Fruit fly (Drosophila melanogaster) whole organism, adult: ENCODE results near the gene CG10317.

Experiments
- CG14711 ChIP-seq: fragments of 200-800 bp; sonication (Bioruptor generic); optimal IDR thresholded peaks from 2 replicates; lab custom pipeline; 2018; ENCODE audit warnings: missing biosample characterization, mild to moderate bottlenecking, missing genetic modification characterization, moderate library complexity
- CG1620 ChIP-seq: fragments of 200-800 bp; sonication (Bioruptor generic); optimal IDR thresholded peaks from 2 replicates; lab custom pipeline; 2016; ENCODE audit warnings: missing biosample characterization, missing genetic modification characterization
- CG33017 ChIP-seq: fragments of 200-800 bp; sonication (Bioruptor generic); optimal IDR thresholded peaks from 2 replicates; lab custom pipeline; 2018; ENCODE audit warnings: missing biosample characterization, mild to moderate bottlenecking, missing genetic modification characterization, moderate library complexity
- CG5204 ChIP-seq: fragments of 200-800 bp; sonication (Bioruptor generic); optimal IDR thresholded peaks from 2 replicates; lab custom pipeline; 2016; ENCODE audit warnings: missing biosample characterization, missing genetic modification characterization
- CG7101 ChIP-seq: fragments of 200-800 bp; sonication (Bioruptor generic); optimal IDR thresholded peaks from 2 replicates; lab custom pipeline; 2018; ENCODE audit warnings: missing biosample characterization, mild to moderate bottlenecking, missing genetic modification characterization, moderate library complexity
- Crg-1 ChIP-seq: fragments of 200-800 bp; sonication (Bioruptor generic); optimal IDR thresholded peaks from 2 replicates; lab custom pipeline; 2016; ENCODE audit warnings: missing biosample characterization, missing genetic modification characterization
- Hr96 ChIP-seq: fragments of 200-800 bp; sonication (Bioruptor generic); optimal IDR thresholded peaks from 2 replicates; lab custom pipeline; 2016; ENCODE audit warnings: missing biosample characterization, missing genetic modification characterization
- cnc ChIP-seq, 2 experiments: fragments of >200 bp; optimal IDR thresholded peaks; 2 replicates each; lab custom pipeline; 2017
- kay ChIP-seq: fragments of 200-800 bp; sonication (Bioruptor generic); peaks from one replicate; lab custom pipeline; 2016; ENCODE audit warnings: missing biosample characterization, missing genetic modification characterization, borderline replicate concordance
- ovo ChIP-seq: fragments of 200-800 bp; sonication (Bioruptor generic); optimal IDR thresholded peaks from 2 replicates; lab custom pipeline; 2016; ENCODE audit warnings: missing biosample characterization, missing genetic modification characterization
- toe ChIP-seq: fragments of 200-800 bp; sonication (Bioruptor generic); optimal IDR thresholded peaks from 2 replicates; lab custom pipeline; 2016; ENCODE audit warnings: missing biosample characterization, missing genetic modification characterization

- TF ChIP-seq toe (no peak), kay (GFP tag; lab: Kevin White, UChicago) (no peak), CG5204 (GFP tag; lab: Kevin White, UChicago) (no peak), CG1620 (GFP tag; lab: Kevin White, UChicago) (no peak), CG7101 (tag; lab: Kevin White, UChicago) (no peak), Crg-1 (GFP tag; lab: Kevin White, UChicago) (no peak), ovo (GFP tag; lab: Kevin White, UChicago) (no peak), CG14711 (no peak), CG33017 (tag; lab: Kevin White, UChicago) (no peak), cnc (optimal IDR thresholded peaks at IDR 0.05; lab: Kevin White, UChicago) (no peak), Hr96 (GFP tag; lab: Kevin White, UChicago) (no peak)
Observed at dm6 chr3R:16337053-16337385, 33.3 kb downstream of the CG10317 start.
